Worm (Caenorhabditis elegans) whole organism, late embryonic: ENCODE results near the gene C44C1.1.

Experiments
- C38D4.7 ChIP-seq: fragments of 200-800 bp; sonication (Bioruptor generic); optimal IDR thresholded peaks from 2 replicates; lab custom pipeline; 2018; ENCODE audit warnings: mild to moderate bottlenecking, missing genetic modification characterization, moderate library complexity, missing compliant biosample characterization
- K02D7.2 ChIP-seq: sonication (generic microtip); optimal IDR thresholded peaks from 2 replicates; lab custom pipeline; 2017; ENCODE audit warnings: mild to moderate bottlenecking, missing genetic modification characterization, missing compliant biosample characterization
- K09A11.1 ChIP-seq: sonication (generic microtip); optimal IDR thresholded peaks from 2 replicates; lab custom pipeline; 2017; ENCODE audit warnings: antibody characterized with exemption, mild to moderate bottlenecking, missing genetic modification characterization, missing compliant biosample characterization; ENCODE audit not compliant: insufficient read depth
- T23F11.4 ChIP-seq: fragments of 200-800 bp; sonication (Bioruptor generic); optimal IDR thresholded peaks from 2 replicates; lab custom pipeline; 2018; ENCODE audit warnings: mild to moderate bottlenecking, missing genetic modification characterization, missing compliant biosample characterization
- ahr-1 ChIP-seq: sonication (generic microtip); optimal IDR thresholded peaks from 2 replicates; lab custom pipeline; 2016; ENCODE audit warnings: missing genetic modification characterization, missing compliant biosample characterization
- ama-1 ChIP-seq: fragments of 150-350 bp; optimal IDR thresholded peaks from 2 replicates; lab custom pipeline; 2014
- ceh-18 ChIP-seq: sonication (generic microtip); optimal IDR thresholded peaks from 2 replicates; lab custom pipeline; 2016; ENCODE audit warnings: missing genetic modification characterization, missing compliant biosample characterization
- ceh-19 ChIP-seq: fragments of 200-800 bp; sonication (Bioruptor generic); optimal IDR thresholded peaks from 2 replicates; lab custom pipeline; 2018; ENCODE audit warnings: mild to moderate bottlenecking, missing genetic modification characterization, missing compliant biosample characterization
- ceh-2 ChIP-seq: sonication (generic microtip); optimal IDR thresholded peaks from 2 replicates; lab custom pipeline; 2016; ENCODE audit warnings: missing genotype, missing genetic modification characterization, missing compliant biosample characterization
- ceh-22 ChIP-seq: sonication (generic microtip); optimal IDR thresholded peaks from 2 replicates; lab custom pipeline; 2017; ENCODE audit warnings: missing biosample characterization, missing genetic modification characterization
- ceh-24 ChIP-seq: sonication (generic microtip); optimal IDR thresholded peaks from 2 replicates; lab custom pipeline; 2016; ENCODE audit warnings: mild to moderate bottlenecking, missing genetic modification characterization, missing compliant biosample characterization
- ceh-48 ChIP-seq: sonication (generic microtip); optimal IDR thresholded peaks from 2 replicates; lab custom pipeline; 2016; ENCODE audit warnings: missing genetic modification characterization, inconsistent platforms, missing compliant biosample characterization
- ceh-6 ChIP-seq: fragments of 200-800 bp; sonication (Bioruptor generic); optimal IDR thresholded peaks from 2 replicates; lab custom pipeline; 2018; ENCODE audit warnings: mild to moderate bottlenecking, missing genetic modification characterization, missing compliant biosample characterization
- che-1 ChIP-seq: sonication (generic microtip); optimal IDR thresholded peaks from 2 replicates; lab custom pipeline; 2016; ENCODE audit warnings: mild to moderate bottlenecking, missing genetic modification characterization, missing compliant biosample characterization
- dmd-4 ChIP-seq: sonication (generic microtip); optimal IDR thresholded peaks from 2 replicates; lab custom pipeline; 2016; ENCODE audit warnings: borderline replicate concordance, missing genetic modification characterization, missing compliant biosample characterization
- dve-1 ChIP-seq: sonication (generic microtip); optimal IDR thresholded peaks from 2 replicates; lab custom pipeline; 2017; ENCODE audit warnings: antibody characterized with exemption, mild to moderate bottlenecking, missing genetic modification characterization, missing compliant biosample characterization
- elt-2 ChIP-seq: sonication (generic microtip); optimal IDR thresholded peaks from 2 replicates; lab custom pipeline; 2016; ENCODE audit warnings: missing genetic modification reagents, missing genetic modification characterization, missing compliant biosample characterization
- ets-4 ChIP-seq: sonication (generic microtip); optimal IDR thresholded peaks from 2 replicates; lab custom pipeline; 2016; ENCODE audit warnings: missing genetic modification characterization, missing compliant biosample characterization
- eyg-1 ChIP-seq: sonication (generic microtip); optimal IDR thresholded peaks from 2 replicates; lab custom pipeline; 2016; ENCODE audit warnings: missing genotype, missing genetic modification characterization, missing compliant biosample characterization
- fax-1 ChIP-seq: sonication (generic microtip); optimal IDR thresholded peaks from 2 replicates; lab custom pipeline; 2016; ENCODE audit warnings: missing genotype, missing genetic modification characterization, missing compliant biosample characterization
- fkh-10 ChIP-seq: fragments of 150-350 bp; optimal IDR thresholded peaks from 2 replicates; lab custom pipeline; 2014; ENCODE audit warnings: missing biosample characterization, missing genetic modification reagents, missing genetic modification characterization
- fkh-6 ChIP-seq: sonication (generic microtip); optimal IDR thresholded peaks from 2 replicates; lab custom pipeline; 2016; ENCODE audit warnings: missing genetic modification characterization, missing compliant biosample characterization
- gmeb-2 ChIP-seq: sonication (generic microtip); optimal IDR thresholded peaks from 2 replicates; lab custom pipeline; 2016; ENCODE audit warnings: missing genetic modification characterization, inconsistent platforms, missing compliant biosample characterization
- hlh-6 ChIP-seq: sonication (generic microtip); optimal IDR thresholded peaks from 2 replicates; lab custom pipeline; 2016; ENCODE audit warnings: missing genotype, missing genetic modification characterization, missing compliant biosample characterization
- hlh-8 ChIP-seq: sonication (generic microtip); optimal IDR thresholded peaks from 2 replicates; lab custom pipeline; 2016; ENCODE audit warnings: missing genotype, missing genetic modification characterization, missing compliant biosample characterization
- lim-6 ChIP-seq: sonication (generic microtip); optimal IDR thresholded peaks from 2 replicates; lab custom pipeline; 2016; ENCODE audit warnings: missing genetic modification characterization, missing compliant biosample characterization
- lin-11 ChIP-seq: fragments of 200-800 bp; sonication (Bioruptor generic); optimal IDR thresholded peaks from 2 replicates; lab custom pipeline; 2018; ENCODE audit warnings: mild to moderate bottlenecking, missing genetic modification characterization, missing compliant biosample characterization
- madf-2 ChIP-seq: sonication (generic microtip); optimal IDR thresholded peaks from 2 replicates; lab custom pipeline; 2017; ENCODE audit warnings: missing genetic modification characterization, missing compliant biosample characterization
- mec-3 ChIP-seq: sonication (generic microtip); optimal IDR thresholded peaks from 2 replicates; lab custom pipeline; 2016; ENCODE audit warnings: borderline replicate concordance, missing genetic modification characterization, missing compliant biosample characterization
- nfya-1 ChIP-seq: sonication (generic microtip); optimal IDR thresholded peaks from 2 replicates; lab custom pipeline; 2017; ENCODE audit warnings: missing genetic modification characterization, mild to moderate bottlenecking, missing compliant biosample characterization, antibody characterized with exemption, moderate library complexity
- nhr-11 ChIP-seq: fragments of 150-350 bp; optimal IDR thresholded peaks from 2 replicates; lab custom pipeline; 2014; ENCODE audit warnings: missing biosample characterization, missing genetic modification characterization
- nhr-232 ChIP-seq: sonication (generic microtip); optimal IDR thresholded peaks from 2 replicates; lab custom pipeline; 2016; ENCODE audit warnings: missing genetic modification characterization, missing compliant biosample characterization
- odd-2 ChIP-seq: sonication (generic microtip); optimal IDR thresholded peaks from 2 replicates; lab custom pipeline; 2017; ENCODE audit warnings: antibody characterized with exemption, mild to moderate bottlenecking, missing genetic modification characterization, missing compliant biosample characterization
- pat-9 ChIP-seq: fragments of 200-800 bp; sonication (Bioruptor generic); optimal IDR thresholded peaks from 2 replicates; lab custom pipeline; 2018; ENCODE audit warnings: mild to moderate bottlenecking, missing genetic modification characterization, moderate library complexity, missing compliant biosample characterization
- pax-1 ChIP-seq: fragments of 150-350 bp; optimal IDR thresholded peaks from 2 replicates; lab custom pipeline; 2014; ENCODE audit warnings: missing biosample characterization, missing genetic modification characterization
- pha-2 ChIP-seq: sonication (generic microtip); optimal IDR thresholded peaks from 2 replicates; lab custom pipeline; 2017; ENCODE audit warnings: mild to moderate bottlenecking, missing genetic modification characterization, missing compliant biosample characterization
- pha-4 ChIP-seq: fragments of 150-350 bp; optimal IDR thresholded peaks from 2 replicates; lab custom pipeline; 2018; ENCODE audit warnings: missing biosample characterization, missing genetic modification reagents, missing genetic modification characterization
- pros-1 ChIP-seq: fragments of 150-350 bp; optimal IDR thresholded peaks from 2 replicates; lab custom pipeline; 2014; ENCODE audit warnings: missing biosample characterization, missing genetic modification reagents, missing genetic modification characterization
- ref-2 ChIP-seq: sonication (generic microtip); optimal IDR thresholded peaks from 2 replicates; lab custom pipeline; 2016; ENCODE audit warnings: missing genetic modification characterization, missing compliant biosample characterization
- rnt-1 ChIP-seq: sonication (generic microtip); optimal IDR thresholded peaks from 2 replicates; lab custom pipeline; 2016; ENCODE audit warnings: missing genetic modification characterization, missing compliant biosample characterization
- unc-3 ChIP-seq, 2 experiments: fragments of 200-800 bp in 1 of 2; sonication (Bioruptor generic) in 1 of 2; sonication (generic microtip) in 1 of 2; conservative IDR thresholded peaks in 1 of 2; optimal IDR thresholded peaks in 1 of 2; 2 replicates each; pipeline versions ENCODE4 v1.3.6 to Lab custom; 2016 to 2022; ENCODE audit warnings: missing compliant biosample characterization in 2 of 2, missing genetic modification characterization in 2 of 2, missing genetic modification reagents in 1 of 2
- unc-42 ChIP-seq: sonication (generic microtip); optimal IDR thresholded peaks from 2 replicates; lab custom pipeline; 2016; ENCODE audit warnings: missing genotype, missing genetic modification characterization, missing compliant biosample characterization
- unc-55 ChIP-seq: sonication (generic microtip); optimal IDR thresholded peaks from 2 replicates; lab custom pipeline; 2017; ENCODE audit warnings: missing biosample characterization, missing genetic modification reagents, missing genetic modification characterization
- zip-5 ChIP-seq: sonication (generic microtip); optimal IDR thresholded peaks from 2 replicates; lab custom pipeline; 2016; ENCODE audit warnings: missing genetic modification characterization, missing compliant biosample characterization

C44C1.1 gene

ce11 chrX:992650-993403 is 12.3 kb downstream of the C44C1.1 start (continued):
- TF ChIP-seq ref-2 (tag; lab: Kevin White, UChicago) (peak; percentile 77), ceh-19 (peak; percentile 50), fkh-10 (no peak), pat-9 (tag; lab: Kevin White, UChicago) (no peak), ama-1 (lab: Kevin White, UChicago) (no peak), nhr-11 (tag; lab: Kevin White, UChicago) (no peak), pros-1 (peak; percentile 81), K02D7.2 (tag; lab: Kevin White, UChicago) (no peak), ahr-1 (tag; lab: Kevin White, UChicago) (no peak), odd-2 (tag; lab: Kevin White, UChicago) (no peak), eyg-1 (tag; lab: Kevin White, UChicago) (no peak), madf-2 (tag; lab: Kevin White, UChicago) (peak; percentile 33), lin-11 (tag; lab: Kevin White, UChicago) (no peak), dmd-4 (tag; lab: Kevin White, UChicago) (peak; percentile 44), che-1 (tag; lab: Kevin White, UChicago) (no peak), mec-3 (tag; lab: Kevin White, UChicago) (peak; percentile 57), pax-1 (no peak), ceh-48 (tag; lab: Kevin White, UChicago) (peak; percentile 26), fax-1 (tag; lab: Kevin White, UChicago) (no peak), unc-3 (GFP tag; conservative IDR thresholded peaks at IDR 0.05; lab: Robert Waterston, UW) (no peak), unc-3 (tag; optimal IDR thresholded peaks at IDR 0.05; lab: Kevin White, UChicago) (peak; percentile 44), C38D4.7 (no peak)

DNA sequence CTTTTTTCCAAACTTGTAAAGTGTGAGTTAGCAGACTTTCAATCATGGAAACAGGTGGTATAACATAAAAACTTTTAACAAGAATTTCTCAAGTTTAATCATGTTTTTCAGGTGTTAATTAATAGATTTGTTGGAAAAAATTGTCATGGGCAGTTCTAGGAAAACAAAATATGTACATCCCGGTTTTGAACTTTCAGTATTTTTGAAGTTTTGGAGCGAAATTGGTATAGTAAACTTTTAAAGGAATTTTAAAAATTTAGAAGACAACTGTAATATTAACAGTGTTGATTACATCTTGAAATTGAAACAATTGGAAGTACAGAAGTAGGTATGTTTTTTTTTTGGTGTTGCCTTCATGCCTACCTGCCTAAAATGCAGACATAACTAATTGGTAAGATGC is 14.1 kb downstream of the C44C1.1 start:
- TF ChIP-seq pha-2 (no peak), mec-3 (tag; lab: Kevin White, UChicago) (no peak), K02D7.2 (tag; lab: Kevin White, UChicago) (no peak), zip-5 (no peak), elt-2 (no peak), lim-6 (tag; lab: Kevin White, UChicago) (no peak), K09A11.1 (tag; lab: Kevin White, UChicago) (no peak), ets-4 (tag; lab: Kevin White, UChicago) (no peak), rnt-1 (no peak), nhr-232 (tag; lab: Kevin White, UChicago) (no peak), T23F11.4 (GFP tag; lab: Kevin White, UChicago) (no peak), unc-42 (tag; lab: Kevin White, UChicago) (no peak), ceh-2 (tag; lab: Kevin White, UChicago) (no peak), ama-1 (lab: Kevin White, UChicago) (no peak), pha-4 (tag; lab: Kevin White, UChicago) (no peak), fkh-6 (tag; lab: Kevin White, UChicago) (no peak), hlh-8 (no peak), ceh-19 (no peak)
- TF ChIP-seq, all 69 proteins: peak for 0

ce11 chrX:1004037-1004436 is 23.5 kb downstream of the C44C1.1 start, which contains the start of gene cutl-21:
Gene cutl-21, plus strand, starts transcription at chrX:1004337.
- TF ChIP-seq ceh-18 (tag; lab: Kevin White, UChicago) (no peak), hlh-6 (tag; lab: Kevin White, UChicago) (no peak), T23F11.4 (GFP tag; lab: Kevin White, UChicago) (no peak), nfya-1 (tag; lab: Kevin White, UChicago) (no peak), K02D7.2 (tag; lab: Kevin White, UChicago) (no peak), gmeb-2 (tag; lab: Kevin White, UChicago) (no peak), lim-6 (tag; lab: Kevin White, UChicago) (no peak), unc-3 (GFP tag; conservative IDR thresholded peaks at IDR 0.05; lab: Robert Waterston, UW) (no peak), unc-3 (tag; optimal IDR thresholded peaks at IDR 0.05; lab: Kevin White, UChicago) (no peak), K09A11.1 (tag; lab: Kevin White, UChicago) (no peak), ceh-22 (no peak), ref-2 (tag; lab: Kevin White, UChicago) (no peak), unc-55 (GFP tag; lab: Kevin White, UChicago) (no peak), ceh-6 (GFP tag; lab: Kevin White, UChicago) (no peak), dmd-4 (tag; lab: Kevin White, UChicago) (no peak), ceh-24 (tag; lab: Kevin White, UChicago) (no peak), ets-4 (tag; lab: Kevin White, UChicago) (no peak), dve-1 (tag; lab: Kevin White, UChicago) (no peak), ama-1 (lab: Kevin White, UChicago) (no peak)
